Fruit fly (Drosophila melanogaster) whole organism, embryonic: Measurements from ENCODE around the gene Lsm12a.
A peak's percentile ranks its signal among the peaks of the same experiment; 100 is the strongest.

Experiments used
- BEAF-32 ChIP-seq: fragments of 200-800 bp; sonication (Bioruptor generic); optimal IDR thresholded peaks from 3 replicates; lab custom pipeline; 2017; ENCODE audit warnings: missing biosample characterization, missing genetic modification characterization, mild to moderate bottlenecking, moderate library complexity, missing genetic modification reagents
- Bgb ChIP-seq: fragments of 200-800 bp; sonication (Bioruptor generic); IDR thresholded peaks from 2 replicates; pipeline ENCODE4 v1.3.6; 2022; ENCODE audit warnings: missing biosample characterization, missing genetic modification characterization; ENCODE audit not compliant: partially characterized antibody
- CG14014 ChIP-seq: fragments of 200-800 bp; sonication (Bioruptor generic); IDR thresholded peaks from 2 replicates; pipeline ENCODE4 v1.3.6; 2022; ENCODE audit warnings: missing biosample characterization, missing genetic modification characterization
- CG14860 ChIP-seq: fragments of 200-800 bp; sonication (Bioruptor generic); IDR thresholded peaks from 3 replicates; pipeline ENCODE4 v1.3.6; 2022; ENCODE audit warnings: missing biosample characterization, missing genetic modification characterization; ENCODE audit not compliant: partially characterized antibody
- CG16813 ChIP-seq: fragments of 200-800 bp; sonication (Bioruptor generic); IDR thresholded peaks from 3 replicates; pipeline ENCODE4 v1.3.6; 2022; ENCODE audit warnings: missing biosample characterization, missing genetic modification characterization; ENCODE audit not compliant: partially characterized antibody
- CG17612 ChIP-seq: fragments of 200-800 bp; sonication (Bioruptor generic); IDR thresholded peaks from 2 replicates; pipeline ENCODE4 v1.3.6; 2022; ENCODE audit warnings: missing biosample characterization, missing genetic modification characterization
- CG2875 ChIP-seq: fragments of 200-800 bp; sonication (Bioruptor generic); optimal IDR thresholded peaks from 2 replicates; lab custom pipeline; 2017; ENCODE audit warnings: missing biosample characterization, mild to moderate bottlenecking, missing genetic modification characterization, missing genetic modification reagents
- CG30431 ChIP-seq: fragments of 200-800 bp; sonication (Bioruptor generic); optimal IDR thresholded peaks from 2 replicates; lab custom pipeline; 2017; ENCODE audit warnings: missing biosample characterization, missing genetic modification characterization
- CG34376 ChIP-seq: fragments of 200-800 bp; sonication (Bioruptor generic); optimal IDR thresholded peaks from 2 replicates; lab custom pipeline; 2018; ENCODE audit warnings: missing biosample characterization, mild to moderate bottlenecking, missing genetic modification characterization
- CG3847 ChIP-seq: fragments of 200-800 bp; sonication (Bioruptor generic); IDR thresholded peaks from 2 replicates; pipeline ENCODE4 v1.3.6; 2022; ENCODE audit warnings: missing biosample characterization, missing genetic modification characterization
- CG4328 ChIP-seq: fragments of 200-800 bp; sonication (Bioruptor generic); optimal IDR thresholded peaks from 3 replicates; lab custom pipeline; 2017; ENCODE audit warnings: missing biosample characterization, missing genetic modification reagents, missing genetic modification characterization
- CG4424 ChIP-seq: fragments of 200-800 bp; sonication (Bioruptor generic); optimal IDR thresholded peaks from 3 replicates; lab custom pipeline; 2016; ENCODE audit warnings: missing biosample characterization, missing genetic modification characterization
- CG7963 ChIP-seq: fragments of 200-800 bp; sonication (Bioruptor generic); IDR thresholded peaks from 3 replicates; pipeline ENCODE4 v1.3.6; 2022; ENCODE audit warnings: missing biosample characterization, missing genetic modification characterization; ENCODE audit not compliant: partially characterized antibody
- CG8089 ChIP-seq: fragments of 200-800 bp; sonication (Bioruptor generic); optimal IDR thresholded peaks from 3 replicates; lab custom pipeline; 2016; ENCODE audit warnings: missing biosample characterization, missing genetic modification characterization
- CG8290 ChIP-seq, 3 experiments: fragments of 200-800 bp; sonication (Bioruptor generic); optimal IDR thresholded peaks; 2 replicates each; lab custom pipeline; 2016 to 2019; ENCODE audit warnings: missing biosample characterization in 3 of 3, missing genetic modification characterization in 3 of 3, mild to moderate bottlenecking in 2 of 3, moderate library complexity in 1 of 3
- CkIIα-i1 ChIP-seq: fragments of 200-800 bp; sonication (Bioruptor generic); IDR thresholded peaks from 2 replicates; pipeline ENCODE4 v1.3.6; 2022; ENCODE audit warnings: missing biosample characterization, missing genetic modification characterization
- Dek ChIP-seq: fragments of 200-800 bp; sonication (Bioruptor generic); optimal IDR thresholded peaks from 3 replicates; lab custom pipeline; 2019; ENCODE audit warnings: missing biosample characterization, mild to moderate bottlenecking, missing genetic modification characterization, moderate library complexity
- Dll ChIP-seq: fragments of 200-800 bp; sonication (Bioruptor generic); IDR thresholded peaks from 4 replicates; pipeline ENCODE4 v1.3.6; 2022; ENCODE audit warnings: missing biosample characterization, missing genetic modification characterization; ENCODE audit not compliant: partially characterized antibody
- HLH4C ChIP-seq: fragments of 200-800 bp; sonication (Bioruptor generic); IDR thresholded peaks from 3 replicates; pipeline ENCODE4 v1.3.6; 2022; ENCODE audit warnings: missing biosample characterization, missing genetic modification characterization; ENCODE audit not compliant: partially characterized antibody
- Hr3 ChIP-seq: fragments of 200-800 bp; sonication (Bioruptor generic); optimal IDR thresholded peaks from 3 replicates; lab custom pipeline; 2016; ENCODE audit warnings: missing biosample characterization, missing genetic modification characterization
- Jarid2 ChIP-seq: fragments of 200-800 bp; sonication (Bioruptor generic); optimal IDR thresholded peaks from 3 replicates; lab custom pipeline; 2017; ENCODE audit warnings: mild to moderate bottlenecking, missing biosample characterization, missing genetic modification reagents, missing genetic modification characterization
- Meics ChIP-seq: fragments of 200-800 bp; sonication (Bioruptor generic); optimal IDR thresholded peaks from 2 replicates; lab custom pipeline; 2017; ENCODE audit warnings: missing biosample characterization, mild to moderate bottlenecking, missing genetic modification characterization
- Nf-YB ChIP-seq: fragments of 200-800 bp; sonication (Bioruptor generic); optimal IDR thresholded peaks from 3 replicates; lab custom pipeline; 2019; ENCODE audit warnings: missing biosample characterization, mild to moderate bottlenecking, missing genetic modification characterization, moderate library complexity
- Oli ChIP-seq: fragments of 200-800 bp; sonication (Bioruptor generic); optimal IDR thresholded peaks from 2 replicates; lab custom pipeline; 2018; ENCODE audit warnings: missing biosample characterization, mild to moderate bottlenecking, missing genetic modification characterization, moderate library complexity
- Scr ChIP-seq: fragments of 200-800 bp; sonication (Bioruptor generic); IDR thresholded peaks from 2 replicates; pipeline ENCODE4 v1.3.6; 2022; ENCODE audit warnings: missing biosample characterization, missing genetic modification characterization; ENCODE audit not compliant: partially characterized antibody
- Side ChIP-seq: fragments of 200-800 bp; sonication (Bioruptor generic); optimal IDR thresholded peaks from 2 replicates; lab custom pipeline; 2016; ENCODE audit warnings: missing biosample characterization, missing genetic modification characterization
- gsb-n ChIP-seq: fragments of 200-800 bp; sonication (Bioruptor generic); optimal IDR thresholded peaks from 3 replicates; lab custom pipeline; 2018; ENCODE audit warnings: missing biosample characterization, mild to moderate bottlenecking, missing genetic modification characterization
- nerfin-2 ChIP-seq: fragments of 200-800 bp; sonication (Bioruptor generic); IDR thresholded peaks from 2 replicates; pipeline ENCODE4 v1.3.6; 2022; ENCODE audit warnings: missing biosample characterization, missing genetic modification characterization; ENCODE audit not compliant: partially characterized antibody
- row ChIP-seq: fragments of 200-800 bp; sonication (Bioruptor generic); IDR thresholded peaks from 3 replicates; pipeline ENCODE4 v1.3.6; 2022; ENCODE audit warnings: missing biosample characterization, missing genetic modification characterization
- tna ChIP-seq: fragments of 200-800 bp; sonication (Bioruptor generic); IDR thresholded peaks from 2 replicates; pipeline ENCODE4 v1.3.6; 2022; ENCODE audit warnings: missing biosample characterization, missing genetic modification characterization; ENCODE audit not compliant: partially characterized antibody

The Lsm12a gene

DNA sequence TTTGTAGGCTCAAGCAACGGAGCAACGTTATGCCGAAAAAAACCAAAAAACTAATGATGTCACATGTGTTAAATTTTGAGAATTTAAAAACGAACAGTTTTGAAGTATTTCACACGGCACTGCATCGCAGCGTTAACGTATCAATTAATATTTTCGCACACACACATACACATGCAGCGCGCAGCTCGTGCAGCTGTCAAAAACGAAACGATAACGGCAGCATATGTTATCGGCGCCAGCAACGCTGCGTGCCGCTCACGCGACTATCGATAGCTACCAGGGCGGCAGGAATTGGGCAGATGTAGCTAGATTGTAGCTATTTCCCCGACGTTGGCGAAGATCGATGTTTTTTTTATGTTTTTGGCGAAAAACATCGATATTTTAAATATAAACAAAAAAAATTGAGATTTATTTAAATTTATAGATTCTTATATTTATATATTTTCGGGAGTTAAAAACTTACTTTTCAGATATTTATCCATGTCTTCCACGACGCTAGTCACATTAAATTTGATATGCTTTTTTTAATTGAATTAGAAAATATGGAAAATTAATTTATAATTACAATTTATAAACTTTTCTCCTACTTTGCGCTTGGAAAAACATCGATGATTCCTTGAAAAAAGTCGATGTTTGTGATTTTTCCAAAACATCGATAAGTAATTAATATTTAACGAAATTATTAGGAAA lies 10.5 kb downstream of the Lsm12a start, which contains the start of gene Usp7 (continued):
- TF ChIP-seq Meics (GFP tag; lab: Kevin White, UChicago) (no peak), Side (GFP tag; lab: Kevin White, UChicago) (no peak), CG14014 (GFP tag; lab: Robert Waterston, UW) (0 out of 2 replicates have a peak, but pooled peaks have one; percentile 11), BEAF-32 (GFP tag; lab: Kevin White, UChicago) (peak; percentile 91), Nf-YB (GFP tag; lab: Kevin White, UChicago) (no peak), CG34376 (GFP tag; lab: Kevin White, UChicago) (peak; percentile 39), Hr3 (GFP tag; lab: Kevin White, UChicago) (no peak), CG4424 (GFP tag; lab: Kevin White, UChicago) (peak; percentile 0), CG3847 (GFP tag; lab: Robert Waterston, UW) (peak; percentile 47; the same call in 1 of the 2 replicates)

DNA sequence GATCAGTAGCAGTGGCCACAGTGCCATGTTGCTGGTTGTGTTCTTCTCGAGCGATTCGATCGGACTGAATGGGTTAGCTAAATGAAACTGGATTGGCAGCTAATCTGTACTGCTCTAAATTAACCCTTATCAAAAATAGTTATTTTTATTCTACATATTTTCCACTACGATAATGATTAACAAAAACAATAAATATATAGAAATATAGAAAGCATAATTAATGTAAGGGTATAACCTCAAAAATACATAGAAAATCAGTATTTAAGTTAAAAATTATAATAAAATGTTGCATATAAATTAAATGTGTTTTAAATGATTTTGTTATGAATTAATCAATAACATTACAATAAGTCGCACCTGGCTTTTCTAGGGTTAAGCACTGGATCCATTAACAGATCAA lies 13.0 kb downstream of the Lsm12a start, which contains the start of gene Cyp311a1:
Cyp311a1 (minus strand) TSS at position 66 of the 400 bp plus-strand sequence.
- peak; percentile 17; the same call in 1 of the 3 replicates for TF ChIP-seq row (GFP tag; lab: Robert Waterston, UW)
- TF ChIP-seq CG8089 (GFP tag; lab: Kevin White, UChicago), result no peak
- TF ChIP-seq, all 482 proteins: peak for 1

DNA sequence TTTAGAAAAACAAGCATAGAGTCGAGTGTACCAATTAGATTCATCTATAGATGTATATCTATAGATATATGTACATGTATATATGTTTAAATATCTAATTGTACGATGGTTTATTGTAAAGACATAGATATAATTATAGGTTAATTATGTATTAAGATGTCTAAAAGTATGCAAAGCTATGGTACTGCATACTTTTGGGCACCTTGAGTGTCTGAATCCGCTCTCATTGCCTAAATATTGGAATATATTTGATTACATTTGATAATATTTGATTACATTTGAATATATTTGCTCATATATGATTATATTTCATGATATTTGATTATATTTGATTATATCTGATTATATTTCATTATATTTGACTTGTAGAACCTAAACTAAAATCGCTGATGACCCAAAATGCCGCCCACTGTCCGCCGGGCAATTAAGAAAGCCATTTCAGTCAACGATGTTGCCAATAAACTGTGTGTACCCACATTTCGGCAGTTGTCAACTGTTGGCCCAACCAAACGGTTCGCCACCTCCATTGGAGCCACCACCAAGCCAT lies 13.8 kb downstream of the Lsm12a start, which contains the start of gene Cyp318a1:
Cyp318a1 (plus strand) TSS at position 497 of the 547 bp plus-strand sequence.
- no peak for TF ChIP-seq Dek (tag; lab: Kevin White, UChicago)
- TF ChIP-seq Jarid2 (GFP tag; lab: Kevin White, UChicago), result no peak
- peak; percentile 65; the same call in 1 of the 2 replicates for TF ChIP-seq CG17612 (GFP tag; lab: Robert Waterston, UW)
- peak; percentile 78 for TF ChIP-seq CG8290 (GFP tag; optimal IDR thresholded peaks at IDR 0.05; lab: Kevin White, UChicago)
- peak in 1 of 2 experiments; percentile 84 for TF ChIP-seq CG8290 (tag; optimal IDR thresholded peaks at IDR 0.05; lab: Kevin White, UChicago)

DNA sequence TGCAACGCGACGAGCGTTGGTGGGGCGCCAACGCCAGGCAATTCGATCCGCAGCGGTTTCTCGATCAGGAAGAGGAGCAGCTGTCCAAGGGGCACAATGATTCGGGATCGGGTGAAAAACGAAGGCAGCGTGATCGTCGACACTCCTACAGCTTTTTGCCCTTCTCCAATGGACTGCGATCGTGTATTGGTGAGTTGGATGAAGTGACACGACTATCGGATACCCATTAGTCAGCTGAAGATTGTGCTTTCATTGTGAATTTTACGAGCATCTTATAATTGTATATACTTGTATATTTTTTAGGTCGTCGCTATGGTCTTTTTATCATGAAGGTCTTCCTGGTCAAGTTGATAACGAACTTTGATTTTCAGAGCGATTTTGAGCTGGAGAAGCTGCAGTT lies 16.3 kb downstream of the Lsm12a start:
- TF ChIP-seq Bgb (0 out of 2 replicates have a peak, but pooled peaks have one; percentile 28), CG4328 (GFP tag; lab: Kevin White, UChicago) (no peak), Scr (GFP tag; lab: Robert Waterston, UW) (0 out of 2 replicates have a peak, but pooled peaks have one; percentile 24), HLH4C (GFP tag; lab: Robert Waterston, UW) (peak; percentile 73), CG16813 (peak; percentile 42; the same call in 2 of the 3 replicates), gsb-n (tag; lab: Kevin White, UChicago) (no peak), Oli (tag; lab: Kevin White, UChicago) (no peak), Dll (GFP tag; lab: Robert Waterston, UW) (0 out of 4 replicates have a peak, but pooled peaks have one; percentile 22), tna (GFP tag; lab: Robert Waterston, UW) (peak; percentile 66; the same call in 1 of the 2 replicates), CG7963 (GFP tag; lab: Robert Waterston, UW) (0 out of 3 replicates have a peak, but pooled peaks have one; percentile 44), nerfin-2 (GFP tag; lab: Robert Waterston, UW) (peak; percentile 62), CkIIα-i1 (GFP tag; lab: Robert Waterston, UW) (no peak), CG14860 (GFP tag; lab: Robert Waterston, UW) (peak; percentile 53; the same call in 1 of the 3 replicates), CG30431 (GFP tag; lab: Kevin White, UChicago) (no peak), CG2875 (GFP tag; lab: Kevin White, UChicago) (no peak)
